Worm (Caenorhabditis elegans) whole organism, young adult: Measurements from ENCODE around the gene Y16E11A.4.

ENCODE experiments used
- F22D6.2 ChIP-seq: sonication (generic microtip); optimal IDR thresholded peaks from 2 replicates; lab custom pipeline; 2016; ENCODE audit warnings: mild to moderate bottlenecking, missing genetic modification characterization, missing compliant biosample characterization
- aptf-2 ChIP-seq: fragments of 200-800 bp; sonication (Bioruptor generic); conservative IDR thresholded peaks from 2 replicates; pipeline ENCODE4 v1.3.6; 2022; ENCODE audit warnings: missing genetic modification reagents, missing genetic modification characterization, missing compliant biosample characterization
- aptf-3 ChIP-seq: fragments of 200-800 bp; sonication (Bioruptor generic); IDR thresholded peaks from 2 replicates; pipeline ENCODE4 v1.3.6; 2022; ENCODE audit warnings: missing genetic modification characterization, missing compliant biosample characterization
- dpl-1 ChIP-seq: fragments of 150-350 bp; optimal IDR thresholded peaks from 2 replicates; lab custom pipeline; 2014; ENCODE audit warnings: missing biosample characterization, missing genetic modification reagents, missing genetic modification characterization
- efl-1 ChIP-seq: fragments of 150-350 bp; optimal IDR thresholded peaks from 2 replicates; lab custom pipeline; 2014; ENCODE audit warnings: missing biosample characterization, missing genetic modification reagents, missing genetic modification characterization
- gei-17 ChIP-seq: fragments of 200-800 bp; sonication (Bioruptor generic); optimal IDR thresholded peaks from 2 replicates; lab custom pipeline; 2018; ENCODE audit warnings: mild to moderate bottlenecking, missing genetic modification characterization, missing compliant biosample characterization
- him-1 ChIP-seq: sonication (generic microtip); optimal IDR thresholded peaks from 2 replicates; lab custom pipeline; 2016; ENCODE audit warnings: missing genotype, missing genetic modification reagents, missing genetic modification characterization, missing compliant biosample characterization
- lin-35 ChIP-seq, 3 experiments: fragments of 150-350 bp in 2 of 3; sonication (generic microtip) in 1 of 3; optimal IDR thresholded peaks; 2 replicates each; lab custom pipeline; 2014 to 2018; ENCODE audit warnings: missing biosample characterization in 3 of 3, missing genetic modification characterization in 3 of 3, missing genetic modification reagents in 3 of 3
- pha-4 ChIP-seq: fragments of 150-350 bp; sonication (generic microtip); optimal IDR thresholded peaks from 2 replicates; lab custom pipeline; 2014; ENCODE audit warnings: missing biosample characterization, missing genetic modification reagents, missing genetic modification characterization
- snpc-4 ChIP-seq, 5 experiments: fragments of 150-350 bp in 1 of 5; sonication (generic microtip) in 4 of 5; optimal IDR thresholded peaks; 2 replicates each; lab custom pipeline; 2014 to 2018; ENCODE audit warnings: missing genetic modification characterization in 5 of 5, missing biosample characterization in 3 of 5, antibody characterized with exemption in 2 of 5, mild to moderate bottlenecking in 2 of 5, missing compliant biosample characterization in 2 of 5, missing genotype in 2 of 5, moderate library complexity in 2 of 5, missing genetic modification reagents in 1 of 5
- unc-130 ChIP-seq: sonication (generic microtip); optimal IDR thresholded peaks from 2 replicates; lab custom pipeline; 2016; ENCODE audit warnings: missing genetic modification reagents, missing genetic modification characterization, missing compliant biosample characterization
- ztf-18 ChIP-seq: sonication (generic microtip); optimal IDR thresholded peaks from 2 replicates; lab custom pipeline; 2016; ENCODE audit warnings: missing genotype, mild to moderate bottlenecking, missing genetic modification characterization, missing compliant biosample characterization
- ztf-22 ChIP-seq: fragments of 200-800 bp; sonication (Bioruptor generic); optimal IDR thresholded peaks from 2 replicates; lab custom pipeline; 2018; ENCODE audit warnings: mild to moderate bottlenecking, missing genetic modification characterization, moderate library complexity, missing compliant biosample characterization

ce11 chrII:2012698-2013097 lies 25.6 kb downstream of the Y16E11A.4 start, which contains the start of gene F59H6.15:
- TF ChIP-seq efl-1 (GFP tag; lab: Kevin White, UChicago) (no peak), him-1 (no peak), snpc-4 (GFP tag; optimal IDR thresholded peaks at IDR 0.05; lab: Kevin White, UChicago) (no peak), snpc-4 (tag; optimal IDR thresholded peaks at IDR 0.05; lab: Kevin White, UChicago) (no peak), unc-130 (GFP tag; lab: Kevin White, UChicago) (no peak), aptf-2 (GFP tag; lab: Robert Waterston, UW) (no peak), pha-4 (tag; lab: Kevin White, UChicago) (no peak), lin-35 (GFP tag; optimal IDR thresholded peaks at IDR 0.05; lab: Kevin White, UChicago) (no peak), aptf-3 (GFP tag; lab: Robert Waterston, UW) (no peak), gei-17 (no peak), F22D6.2 (no peak), ztf-18 (tag; lab: Kevin White, UChicago) (no peak), dpl-1 (GFP tag; lab: Kevin White, UChicago) (no peak), ztf-22 (GFP tag; lab: Kevin White, UChicago) (no peak)
